Worm (Caenorhabditis elegans): ENCODE data around the gene irk-1.
A peak's percentile ranks its signal among the peaks of the same experiment; 100 is the strongest.

The irk-1 gene

DNA sequence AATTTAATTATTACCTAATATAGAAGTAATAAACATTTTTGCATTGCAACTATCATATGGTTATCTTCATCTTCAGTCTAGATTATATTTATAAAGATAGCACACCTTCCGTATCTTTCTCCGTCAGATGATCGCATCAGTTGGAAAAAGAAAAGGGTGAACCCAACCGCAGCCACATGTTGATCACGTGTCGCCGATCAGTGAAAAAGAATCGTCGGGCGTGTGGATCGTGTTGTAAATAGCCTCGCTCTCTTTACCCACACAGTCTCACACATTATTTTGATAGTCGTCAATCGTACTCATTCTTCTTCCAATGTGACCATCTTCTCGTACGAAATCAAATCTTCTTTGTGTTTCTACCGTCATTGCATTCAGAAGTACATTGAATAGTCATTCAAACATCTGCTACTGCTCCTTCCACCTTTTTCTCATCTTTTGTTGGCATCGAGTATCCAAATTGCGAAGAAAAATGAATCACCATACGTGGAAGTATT is 34.0 kb downstream of the irk-1 start (continued):
- TF ChIP-seq aly-2 (tag; optimal IDR thresholded peaks at IDR 0.05) (no peak), madf-5 (GFP tag; IDR thresholded peaks at IDR 0.05) (0 out of 4 replicates have a peak, but pooled peaks have one; percentile 1 to 53), arid-1 (GFP tag; conservative IDR thresholded peaks at IDR 0.05) (0 out of 2 replicates have a peak, but pooled peaks have one; percentile 9), aha-1 (tag) (peak; percentile 99), mxl-2 (GFP tag; conservative IDR thresholded peaks at IDR 0.05) (peak; percentile 98), nhr-102 (tag; optimal IDR thresholded peaks at IDR 0.05) (peak; percentile 93)

- 0 out of 2 replicates have a peak, but pooled peaks have one; percentile 7 for TF ChIP-seq ceh-20 (GFP tag; IDR thresholded peaks at IDR 0.05)
- TF ChIP-seq ceh-32 (tag; optimal IDR thresholded peaks at IDR 0.05; ENCODE audit: poor library complexity), result no peak
These were observed 34.6 kb downstream of the irk-1 start for ce11 chrX:6743344-6743743.

DNA sequence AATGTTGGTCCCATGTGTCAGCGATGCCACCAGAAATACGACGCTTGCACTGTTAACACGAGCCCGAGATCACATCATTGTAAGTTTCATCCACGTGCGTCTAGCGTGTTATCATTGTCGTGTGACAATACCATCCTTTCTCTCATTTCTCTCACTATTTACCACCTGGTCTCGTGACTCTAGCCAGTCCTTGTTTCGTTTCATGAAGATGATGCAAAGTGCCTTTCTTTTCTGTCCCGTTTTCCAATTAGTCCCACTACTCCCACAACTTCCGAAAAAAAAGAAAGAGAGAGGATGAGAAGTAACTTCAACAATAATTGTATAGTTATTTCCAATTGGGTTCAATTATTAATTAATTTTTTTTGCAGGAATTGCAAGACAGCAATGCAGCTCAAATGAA is 35.0 kb downstream of the irk-1 start:
- TF ChIP-seq mdt-29 (GFP tag; IDR thresholded peaks at IDR 0.05), result 0 out of 2 replicates have a peak, but pooled peaks have one; percentile 4
- no peak for TF ChIP-seq skn-1 (tag; optimal IDR thresholded peaks at IDR 0.05)
- TF ChIP-seq ZK337.2 (GFP tag; IDR thresholded peaks at IDR 0.05), result no peak
- TF ChIP-seq R02D3.7 (tag; optimal IDR thresholded peaks at IDR 0.05), result no peak
- TF ChIP-seq lsy-2 (tag; optimal IDR thresholded peaks at IDR 0.05), result peak; percentile 43 to 67
- no peak for TF ChIP-seq ZK546.5 (tag; optimal IDR thresholded peaks at IDR 0.05)
- no peak for TF ChIP-seq Y105C5A.15 (GFP tag; IDR thresholded peaks at IDR 0.05)
- no peak for TF ChIP-seq unc-39 (tag; optimal IDR thresholded peaks at IDR 0.05)
- TF ChIP-seq dmd-6 (GFP tag; IDR thresholded peaks at IDR 0.05), result peak; percentile 91
- no peak for TF ChIP-seq zip-2 (tag; optimal IDR thresholded peaks at IDR 0.05)
- peak; percentile 39 for TF ChIP-seq nhr-77 (tag; optimal IDR thresholded peaks at IDR 0.05)
- TF ChIP-seq nhr-102 (tag; optimal IDR thresholded peaks at IDR 0.05), result no peak
- TF ChIP-seq zfp-3 (GFP tag; conservative IDR thresholded peaks at IDR 0.05), result no peak
- TF ChIP-seq php-3 (GFP tag; IDR thresholded peaks at IDR 0.05), result peak; percentile 27; the same call in 1 of the 2 replicates
- no peak for TF ChIP-seq ctbp-1 (GFP tag; IDR thresholded peaks at IDR 0.05)
- no peak for TF ChIP-seq lin-38 (GFP tag; IDR thresholded peaks at IDR 0.05)
- TF ChIP-seq hlh-30 (tag; optimal IDR thresholded peaks at IDR 0.05; ENCODE audit: insufficient read depth), result peak; percentile 86
- TF ChIP-seq lin-29 (GFP tag; IDR thresholded peaks at IDR 0.05), result no peak
- TF ChIP-seq F26F4.8 (GFP tag; conservative IDR thresholded peaks at IDR 0.05), result no peak
- TF ChIP-seq sdz-12 (GFP tag; optimal IDR thresholded peaks at IDR 0.05), result no peak
- no peak for TF ChIP-seq nhr-111 (GFP tag; optimal IDR thresholded peaks at IDR 0.05)
- TF ChIP-seq mdl-1 (tag; optimal IDR thresholded peaks at IDR 0.05), result peak in 1 of 2 experiments; percentile 100
- TF ChIP-seq mxl-2 (GFP tag; conservative IDR thresholded peaks at IDR 0.05), result peak; percentile 95
- no peak for TF ChIP-seq vab-7 (GFP tag; IDR thresholded peaks at IDR 0.05)
- TF ChIP-seq Y5F2A.4 (GFP tag; optimal IDR thresholded peaks at IDR 0.05), result no peak
- TF ChIP-seq nhr-42 (GFP tag; IDR thresholded peaks at IDR 0.05), result no peak
- TF ChIP-seq ceh-44 (GFP tag; IDR thresholded peaks at IDR 0.05), result no peak
- TF ChIP-seq aha-1 (tag), result peak; percentile 17
- no peak for TF ChIP-seq F10B5.3 (tag; optimal IDR thresholded peaks at IDR 0.05)
- TF ChIP-seq hmg-1.1 (GFP tag; IDR thresholded peaks at IDR 0.05), result no peak; the same call in 1 of the 2 replicates
- peak; percentile 82 for TF ChIP-seq hlh-11 (tag; optimal IDR thresholded peaks at IDR 0.05)
- no peak for TF ChIP-seq cey-2 (tag; optimal IDR thresholded peaks at IDR 0.05; ENCODE audit: borderline replicate concordance, insufficient read depth)
- TF ChIP-seq F44E2.7 (GFP tag; IDR thresholded peaks at IDR 0.05), result no peak
- TF ChIP-seq saeg-2 (GFP tag; IDR thresholded peaks at IDR 0.05), result no peak
- no peak for TF ChIP-seq attf-4 (tag; optimal IDR thresholded peaks at IDR 0.05)
- TF ChIP-seq jun-1 (tag; optimal IDR thresholded peaks at IDR 0.05), result peak; percentile 23
- no peak for TF ChIP-seq ceh-62 (tag; optimal IDR thresholded peaks at IDR 0.05)
- TF ChIP-seq D1046.2 (GFP tag; IDR thresholded peaks at IDR 0.05), result no peak
- peak; percentile 59 for TF ChIP-seq nhr-76 (tag; optimal IDR thresholded peaks at IDR 0.05)
- peak; percentile 24 for TF ChIP-seq duxl-1 (tag; optimal IDR thresholded peaks at IDR 0.05; ENCODE audit: poor library complexity)
- TF ChIP-seq nhr-41 (GFP tag; IDR thresholded peaks at IDR 0.05), result no peak
- TF ChIP-seq nhr-48 (tag; optimal IDR thresholded peaks at IDR 0.05), result peak; percentile 31

All from whole organism, L4 larva.